Fruit fly (Drosophila melanogaster): ENCODE data around the gene CG18666.
A peak's percentile ranks its signal among the peaks of the same experiment; 100 is the strongest.

Gene CG18666

DNA sequence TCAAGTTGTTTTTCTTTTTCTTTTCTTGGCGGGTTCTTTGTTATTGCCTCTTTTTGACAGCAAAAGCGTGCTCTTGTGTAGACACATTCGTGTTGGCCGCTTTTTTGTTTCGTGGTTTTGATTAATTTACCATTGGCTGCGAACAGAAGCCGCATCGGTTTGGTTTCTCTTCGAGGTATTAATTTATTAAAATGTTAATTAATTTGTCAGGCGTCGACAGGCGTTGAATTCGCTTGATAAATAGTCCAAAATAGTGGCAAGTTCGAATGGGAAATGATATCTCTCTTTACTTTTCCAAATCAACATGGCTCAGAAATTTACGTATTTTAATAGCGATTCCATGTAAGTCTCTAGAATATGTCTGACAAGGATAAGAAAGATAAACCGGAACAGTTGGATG, at the start of gene CG18666:
Gene CG18666 (plus strand): TSS at position 301 of the 400 bp plus-strand sequence.
- TF ChIP-seq sr (GFP tag; IDR thresholded peaks at IDR 0.05): no peak
- TF ChIP-seq kay (GFP tag; optimal IDR thresholded peaks at IDR 0.05): no peak
- no peak for TF ChIP-seq CG11456 (GFP tag; IDR thresholded peaks at IDR 0.05)
- no peak for TF ChIP-seq Lhr (GFP tag; optimal IDR thresholded peaks at IDR 0.05)
- no peak for TF ChIP-seq CG10366 (GFP tag; IDR thresholded peaks at IDR 0.05)
- TF ChIP-seq Aef1 (GFP tag; IDR thresholded peaks at IDR 0.05): no peak
- no peak for TF ChIP-seq Ets65A (GFP tag)
- TF ChIP-seq psq (GFP tag; optimal IDR thresholded peaks at IDR 0.05): no peak
- no peak for TF ChIP-seq CG6683 (GFP tag; optimal IDR thresholded peaks at IDR 0.05)
- TF ChIP-seq gem (tag; optimal IDR thresholded peaks at IDR 0.05): no peak
- no peak for TF ChIP-seq CG6654 (GFP tag; optimal IDR thresholded peaks at IDR 0.05)

DNA sequence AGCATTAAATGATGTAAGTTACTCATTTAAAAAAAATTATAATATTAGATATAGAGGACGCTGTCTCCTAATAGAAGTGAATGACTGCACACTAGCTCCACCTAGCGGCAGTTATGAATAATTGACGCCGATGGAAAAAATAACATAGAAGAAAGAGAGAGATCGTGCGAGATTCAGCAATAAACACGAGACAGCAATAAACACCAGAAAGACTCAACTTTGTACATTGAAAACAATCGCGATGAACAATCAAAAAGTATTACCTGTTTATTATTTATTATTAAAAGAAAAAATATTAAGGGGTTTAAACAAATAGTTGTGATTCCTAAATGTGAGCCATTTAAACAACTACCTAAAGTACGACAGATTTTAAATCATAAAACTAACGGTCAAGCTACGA, 48.5 kb upstream of the CG18666 start:
- TF ChIP-seq schlank (tag; optimal IDR thresholded peaks at IDR 0.05): no peak
- peak; percentile 51 for TF ChIP-seq tin (GFP tag; optimal IDR thresholded peaks at IDR 0.05)
- no peak for TF ChIP-seq Oaz (GFP tag; IDR thresholded peaks at IDR 0.05)
- peak; percentile 39 for TF ChIP-seq CG18764 (GFP tag; optimal IDR thresholded peaks at IDR 0.05)
- no peak for TF ChIP-seq ham (GFP tag; IDR thresholded peaks at IDR 0.05)
- TF ChIP-seq CG12391 (tag; optimal IDR thresholded peaks at IDR 0.05): peak; percentile 7
- TF ChIP-seq esg (GFP tag; conservative IDR thresholded peaks at IDR 0.05): peak; percentile 39
- no peak for TF ChIP-seq sob (GFP tag; IDR thresholded peaks at IDR 0.05)
- no peak for TF ChIP-seq NC2α (GFP tag; optimal IDR thresholded peaks at IDR 0.05)
- TF ChIP-seq Usf (GFP tag; optimal IDR thresholded peaks at IDR 0.05): no peak
- no peak for TF ChIP-seq Antp (GFP tag; optimal IDR thresholded peaks at IDR 0.05)
- no peak for TF ChIP-seq ATbp (GFP tag; optimal IDR thresholded peaks at IDR 0.05)
- no peak for TF ChIP-seq CG8089 (GFP tag; optimal IDR thresholded peaks at IDR 0.05)
- TF ChIP-seq BtbVII (GFP tag; optimal IDR thresholded peaks at IDR 0.05): no peak
- 0 out of 3 replicates have a peak, but pooled peaks have one; percentile 47 for TF ChIP-seq zfh1 (GFP tag; IDR thresholded peaks at IDR 0.05)
- TF ChIP-seq CG14667 (GFP tag; IDR thresholded peaks at IDR 0.05): peak; percentile 38; the same call in 1 of the 2 replicates
- peak; percentile 47 for TF ChIP-seq CG5953 (GFP tag; IDR thresholded peaks at IDR 0.05)
- no peak for TF ChIP-seq gsb (GFP tag; IDR thresholded peaks at IDR 0.05)
- no peak for TF ChIP-seq lov (optimal IDR thresholded peaks at IDR 0.05)
- TF ChIP-seq lov (GFP tag; IDR thresholded peaks at IDR 0.05): no peak
- no peak for TF ChIP-seq en (GFP tag; optimal IDR thresholded peaks at IDR 0.05)
- no peak; the same call in 1 of the 2 replicates for TF ChIP-seq sens-2 (GFP tag; IDR thresholded peaks at IDR 0.05)
- no peak for TF ChIP-seq D (optimal IDR thresholded peaks at IDR 0.05)
- TF ChIP-seq D (GFP tag; optimal IDR thresholded peaks at IDR 0.05): peak; percentile 40
- TF ChIP-seq CG10979 (tag; optimal IDR thresholded peaks at IDR 0.05): peak; percentile 54
- no peak for TF ChIP-seq D19B (GFP tag; optimal IDR thresholded peaks at IDR 0.05)
- TF ChIP-seq gem (tag; optimal IDR thresholded peaks at IDR 0.05): no peak
- TF ChIP-seq Blimp-1 (GFP tag; optimal IDR thresholded peaks at IDR 0.05): no peak
- TF ChIP-seq CG12236 (GFP tag; optimal IDR thresholded peaks at IDR 0.05): no peak
- no peak for TF ChIP-seq Lim3 (GFP tag; IDR thresholded peaks at IDR 0.05)
- no peak for TF ChIP-seq tup (GFP tag; optimal IDR thresholded peaks at IDR 0.05)
- no peak for TF ChIP-seq ranshi (GFP tag; IDR thresholded peaks at IDR 0.05)
- no peak for TF ChIP-seq da (GFP tag; optimal IDR thresholded peaks at IDR 0.05)
- TF ChIP-seq CG9876 (GFP tag; optimal IDR thresholded peaks at IDR 0.05): no peak
- TF ChIP-seq CG2875 (GFP tag; optimal IDR thresholded peaks at IDR 0.05): no peak
- TF ChIP-seq Bgb (GFP tag; IDR thresholded peaks at IDR 0.05; ENCODE audit: partially characterized antibody): no peak
- TF ChIP-seq jigr1 (GFP tag; IDR thresholded peaks at IDR 0.05): no peak
- no peak for TF ChIP-seq prd (optimal IDR thresholded peaks at IDR 0.05)
- peak; percentile 59 for TF ChIP-seq prd (GFP tag; IDR thresholded peaks at IDR 0.05)
- no peak for TF ChIP-seq odd (GFP tag; optimal IDR thresholded peaks at IDR 0.05)
- TF ChIP-seq pnt (GFP tag; optimal IDR thresholded peaks at IDR 0.05): no peak
- no peak for TF ChIP-seq Camta (GFP tag; optimal IDR thresholded peaks at IDR 0.05)
- no peak for TF ChIP-seq luna (GFP tag; optimal IDR thresholded peaks at IDR 0.05)

Data from whole organism, embryonic.